Worm (Caenorhabditis elegans): ENCODE data around the gene C28A5.2.
A peak's percentile ranks its signal among the peaks of the same experiment; 100 is the strongest.

C28A5.2 gene

DNA sequence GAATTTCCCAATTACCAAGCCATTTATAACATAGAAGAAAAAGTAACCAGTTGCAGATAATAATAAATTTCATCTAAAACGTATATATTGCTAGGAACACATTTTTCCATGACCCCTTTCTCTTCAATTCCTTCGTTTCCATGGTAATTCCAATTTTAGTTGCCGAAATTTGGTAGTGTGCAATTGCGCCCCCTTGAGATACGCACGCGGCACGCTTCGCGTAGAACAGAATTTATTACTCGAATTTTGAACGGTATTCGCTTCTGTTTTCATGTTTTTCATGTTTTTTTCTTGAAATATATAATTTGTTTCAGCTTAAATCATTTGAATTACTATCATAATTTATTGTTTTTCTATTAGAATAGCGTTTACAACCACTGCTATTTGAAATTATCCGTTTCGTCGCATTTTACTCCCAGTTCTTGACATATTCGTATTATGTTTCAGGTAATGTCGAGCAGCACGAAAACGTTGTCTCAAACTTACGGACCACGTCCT is 35.0 kb downstream of the C28A5.2 start, which contains the start of the genes R07E5.17 and snfc-5:
Gene R07E5.17 (minus strand): TSS at position 98 of the 498 bp plus-strand sequence.
Gene snfc-5 (plus strand): TSS at position 448 of the 498 bp plus-strand sequence.
- no peak for TF ChIP-seq unc-62 (GFP tag; optimal IDR thresholded peaks at IDR 0.05 in 1 of 2)
- no peak for TF ChIP-seq unc-62 (tag; optimal IDR thresholded peaks at IDR 0.05)
- TF ChIP-seq sdz-12 (GFP tag; optimal IDR thresholded peaks at IDR 0.05): no peak
- TF ChIP-seq saeg-2 (GFP tag; IDR thresholded peaks at IDR 0.05): no peak
- peak in 1 of 2 experiments; percentile 21 for TF ChIP-seq mdl-1 (tag; optimal IDR thresholded peaks at IDR 0.05)
- no peak for TF ChIP-seq nhr-111 (GFP tag; optimal IDR thresholded peaks at IDR 0.05)
- no peak for TF ChIP-seq nhr-6 (tag; optimal IDR thresholded peaks at IDR 0.05)
- TF ChIP-seq cey-2 (tag; optimal IDR thresholded peaks at IDR 0.05; ENCODE audit: borderline replicate concordance, insufficient read depth): no peak
- TF ChIP-seq unc-130 (GFP tag; optimal IDR thresholded peaks at IDR 0.05): no peak
- TF ChIP-seq zfp-3 (GFP tag; conservative IDR thresholded peaks at IDR 0.05): no peak
- no peak for TF ChIP-seq ceh-44 (GFP tag; IDR thresholded peaks at IDR 0.05)
- no peak for TF ChIP-seq unc-39 (tag; optimal IDR thresholded peaks at IDR 0.05)
- no peak for TF ChIP-seq nhr-11 (tag; optimal IDR thresholded peaks at IDR 0.05)
- TF ChIP-seq Y5F2A.4 (GFP tag; optimal IDR thresholded peaks at IDR 0.05): no peak
- peak; percentile 47 for TF ChIP-seq dpl-1 (GFP tag; optimal IDR thresholded peaks at IDR 0.05)
- TF ChIP-seq F26F4.8 (GFP tag; conservative IDR thresholded peaks at IDR 0.05): no peak
- peak; percentile 46 for TF ChIP-seq nhr-77 (tag; optimal IDR thresholded peaks at IDR 0.05)
- TF ChIP-seq pqm-1 (tag; optimal IDR thresholded peaks at IDR 0.05): peak; percentile 25
- TF ChIP-seq lin-38 (GFP tag; IDR thresholded peaks at IDR 0.05): peak; percentile 82
- no peak for TF ChIP-seq nhr-48 (tag; optimal IDR thresholded peaks at IDR 0.05)

DNA sequence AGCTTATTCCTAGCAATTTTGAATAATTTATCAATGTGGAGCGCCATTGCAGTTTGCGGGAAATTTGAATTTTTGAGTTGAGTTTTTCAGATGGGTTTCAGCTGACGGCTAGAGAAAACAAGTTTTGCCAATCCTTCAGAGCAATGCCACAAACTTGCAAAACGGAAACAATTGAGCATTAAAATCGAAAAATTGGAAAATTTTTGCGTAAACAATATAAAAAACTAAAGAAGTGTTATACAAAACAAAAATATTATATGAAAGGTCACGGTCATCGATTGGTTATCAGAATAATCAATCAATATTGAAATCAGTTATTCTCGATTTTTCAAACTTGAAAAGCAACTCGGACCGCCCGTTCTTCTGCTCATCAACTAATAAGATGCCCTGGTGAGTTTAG is 38.2 kb downstream of the C28A5.2 start, which contains the start of gene R07E5.15:
Gene R07E5.15 (plus strand): TSS at position 301 of the 400 bp plus-strand sequence.
- TF ChIP-seq ctbp-1 (GFP tag; IDR thresholded peaks at IDR 0.05) (no peak), sdz-12 (GFP tag; optimal IDR thresholded peaks at IDR 0.05) (no peak), Y75B8A.6 (GFP tag; IDR thresholded peaks at IDR 0.05) (no peak), nhr-41 (GFP tag; IDR thresholded peaks at IDR 0.05) (no peak), ceh-20 (GFP tag; IDR thresholded peaks at IDR 0.05) (no peak), saeg-2 (GFP tag; IDR thresholded peaks at IDR 0.05) (no peak), nhr-102 (tag; optimal IDR thresholded peaks at IDR 0.05) (no peak), nhr-111 (GFP tag; optimal IDR thresholded peaks at IDR 0.05) (no peak), nhr-11 (tag; optimal IDR thresholded peaks at IDR 0.05) (no peak), dmd-9 (GFP tag; IDR thresholded peaks at IDR 0.05) (no peak), lim-7 (GFP tag; IDR thresholded peaks at IDR 0.05) (no peak), hlh-30 (tag; optimal IDR thresholded peaks at IDR 0.05; ENCODE audit: insufficient read depth) (no peak), rbr-2 (tag; optimal IDR thresholded peaks at IDR 0.05) (no peak), skn-1 (tag; optimal IDR thresholded peaks at IDR 0.05) (no peak), attf-4 (tag; optimal IDR thresholded peaks at IDR 0.05) (no peak), lin-29 (GFP tag; IDR thresholded peaks at IDR 0.05) (no peak), lsy-2 (tag; optimal IDR thresholded peaks at IDR 0.05) (no peak)

DNA sequence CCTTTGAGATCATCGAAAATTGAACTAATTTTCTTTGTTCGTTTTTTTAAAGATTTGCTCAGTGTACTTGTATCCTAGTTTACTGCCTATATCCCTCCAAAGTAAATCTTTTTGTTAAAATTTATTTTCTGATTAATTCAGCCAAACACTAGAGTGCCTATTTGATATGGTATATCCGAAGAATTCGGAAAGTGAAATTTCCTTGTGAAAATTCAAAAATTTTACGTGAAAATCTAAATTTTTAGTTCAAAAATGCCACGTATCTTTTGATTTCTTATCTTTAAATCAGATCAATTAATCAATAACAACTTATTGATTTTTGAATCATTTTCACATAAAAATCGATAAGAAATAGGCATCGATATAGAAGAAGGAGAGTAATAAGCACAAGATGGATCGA is 40.9 kb downstream of the C28A5.2 start, which contains the start of gene R07E5.6:
Gene R07E5.6 (plus strand): TSS at position 301 of the 400 bp plus-strand sequence.
- peak; percentile 51 for TF ChIP-seq ceh-28 (tag; optimal IDR thresholded peaks at IDR 0.05)
- TF ChIP-seq hmg-1.1 (GFP tag; IDR thresholded peaks at IDR 0.05): no peak

DNA sequence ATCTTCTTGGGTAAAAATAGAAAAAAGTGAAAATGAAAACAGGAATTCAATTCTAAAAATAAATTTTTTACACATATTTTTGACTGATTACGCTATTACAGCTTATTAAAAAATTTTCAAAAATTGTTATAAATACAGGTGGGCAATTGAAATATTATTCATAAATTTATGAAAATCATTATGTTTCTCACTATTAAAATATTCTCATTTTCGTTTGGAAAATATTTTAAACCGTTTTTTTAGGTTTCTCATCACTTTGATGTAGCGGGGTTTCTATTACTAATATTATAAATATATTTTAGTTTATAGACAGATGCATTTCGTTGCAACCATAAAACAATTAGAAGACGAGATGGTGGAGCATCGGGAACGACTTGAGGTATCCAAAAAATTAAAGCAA is 42.2 kb downstream of the C28A5.2 start, which contains the start of gene R07E5.5:
Gene R07E5.5 (plus strand): TSS at position 301 of the 400 bp plus-strand sequence.
- TF ChIP-seq ctbp-1 (GFP tag; IDR thresholded peaks at IDR 0.05): no peak
- TF ChIP-seq dmd-8 (GFP tag; IDR thresholded peaks at IDR 0.05): no peak
- TF ChIP-seq hlh-30 (tag; optimal IDR thresholded peaks at IDR 0.05; ENCODE audit: insufficient read depth): no peak
- TF ChIP-seq F26F4.8 (GFP tag; conservative IDR thresholded peaks at IDR 0.05): no peak
- TF ChIP-seq ceh-44 (GFP tag; IDR thresholded peaks at IDR 0.05): no peak
- no peak for TF ChIP-seq pqm-1 (tag; optimal IDR thresholded peaks at IDR 0.05)
- no peak for TF ChIP-seq spr-3 (GFP tag; optimal IDR thresholded peaks at IDR 0.05)
- TF ChIP-seq Y105C5A.15 (GFP tag; IDR thresholded peaks at IDR 0.05): no peak
- TF ChIP-seq snpc-1.2 (GFP tag; IDR thresholded peaks at IDR 0.05): no peak
- no peak for TF ChIP-seq R02D3.7 (tag; optimal IDR thresholded peaks at IDR 0.05)
- no peak for TF ChIP-seq nhr-25 (tag; optimal IDR thresholded peaks at IDR 0.05; ENCODE audit: borderline replicate concordance, insufficient read depth)
- TF ChIP-seq daf-8 (GFP tag; IDR thresholded peaks at IDR 0.05): no peak
- TF ChIP-seq F44E2.7 (GFP tag; IDR thresholded peaks at IDR 0.05): no peak
- TF ChIP-seq fos-1 (tag; optimal IDR thresholded peaks at IDR 0.05): no peak
